Fruit fly (Drosophila melanogaster) whole organism, wandering third instar larva: ENCODE results near the gene CG18480.

Experiments
- CG9705 ChIP-seq: fragments of 200-800 bp; sonication (Bioruptor generic); optimal IDR thresholded peaks from 2 replicates; lab custom pipeline; 2018; ENCODE audit warnings: missing biosample characterization, mild to moderate bottlenecking, missing genetic modification characterization
- Dfd ChIP-seq: fragments of >200 bp; optimal IDR thresholded peaks from 2 replicates; lab custom pipeline; 2017; ENCODE audit warnings: missing biosample characterization, missing genetic modification characterization
- Dif ChIP-seq: fragments of 200-275, 200-300 bp; sonication (Bioruptor generic); optimal IDR thresholded peaks from 2 replicates; lab custom pipeline; 2018; ENCODE audit warnings: missing biosample characterization, missing genetic modification characterization; ENCODE audit not compliant: partially characterized antibody
- Hr78 ChIP-seq: fragments of >200 bp; optimal IDR thresholded peaks from 2 replicates; lab custom pipeline; 2017; ENCODE audit warnings: missing biosample characterization, missing genetic modification characterization
- Myc ChIP-seq: fragments of >200 bp; optimal IDR thresholded peaks from 2 replicates; lab custom pipeline; 2017
- OdsH ChIP-seq: fragments of 200-800 bp; sonication (Bioruptor generic); optimal IDR thresholded peaks from 2 replicates; lab custom pipeline; 2016; ENCODE audit warnings: missing biosample characterization, mild to moderate bottlenecking, missing genetic modification characterization
- Rel ChIP-seq, 2 experiments: fragments of 200-800 bp; sonication (Bioruptor generic) in 1 of 2; optimal IDR thresholded peaks; 2 replicates in 1 of 2; 3 replicates in 1 of 2; lab custom pipeline; 2016 to 2019; ENCODE audit warnings: mild to moderate bottlenecking in 2 of 2, missing biosample characterization in 2 of 2, missing genetic modification characterization in 2 of 2, moderate library complexity in 1 of 2
- Sp1 ChIP-seq: fragments of 200-800 bp; sonication (Bioruptor generic); optimal IDR thresholded peaks from 3 replicates; lab custom pipeline; 2019; ENCODE audit warnings: missing biosample characterization, mild to moderate bottlenecking, missing genetic modification characterization, moderate library complexity
- dmrt93B ChIP-seq: fragments of 200-800 bp; sonication (Bioruptor generic); optimal IDR thresholded peaks from 2 replicates; lab custom pipeline; 2018; ENCODE audit warnings: missing biosample characterization, mild to moderate bottlenecking, missing genetic modification characterization
- h ChIP-seq: fragments of 200-800 bp; sonication (Bioruptor generic); optimal IDR thresholded peaks from 3 replicates; lab custom pipeline; 2016; ENCODE audit warnings: missing biosample characterization, mild to moderate bottlenecking, missing genetic modification characterization
- pan ChIP-seq: fragments of >200 bp; optimal IDR thresholded peaks from 2 replicates; lab custom pipeline; 2017
- psq ChIP-seq: fragments of 200-800 bp; sonication (Bioruptor generic); optimal IDR thresholded peaks from 3 replicates; lab custom pipeline; 2017; ENCODE audit warnings: missing biosample characterization, mild to moderate bottlenecking, missing genetic modification characterization, moderate library complexity
- usp ChIP-seq: fragments of >200 bp; optimal IDR thresholded peaks from 2 replicates; lab custom pipeline; 2017; ENCODE audit warnings: missing biosample characterization, missing genetic modification characterization
- woc ChIP-seq: sonication (Bioruptor generic); optimal IDR thresholded peaks from 2 replicates; lab custom pipeline; 2016; ENCODE audit warnings: missing biosample characterization, mild to moderate bottlenecking, missing genetic modification characterization

dm6 chr2L:15613285-15613912 is 16.4 kb upstream of the CG18480 start, which contains the start of gene Semp1:
- no peak for TF ChIP-seq Myc (lab: Kevin White, UChicago)
- no peak for TF ChIP-seq CG9705
- no peak for TF ChIP-seq Dif (GFP tag; lab: Kevin White, UChicago)
- no peak for TF ChIP-seq h (GFP tag; lab: Kevin White, UChicago)
- no peak for TF ChIP-seq OdsH (GFP tag; lab: Kevin White, UChicago)
- TF ChIP-seq Dfd = no peak
- TF ChIP-seq usp (GFP tag; lab: Kevin White, UChicago) = no peak
- TF ChIP-seq pan (lab: Kevin White, UChicago) = no peak
- TF ChIP-seq dmrt93B (GFP tag; lab: Kevin White, UChicago) = no peak
- no peak for TF ChIP-seq psq (GFP tag; lab: Kevin White, UChicago)
- TF ChIP-seq Hr78 (GFP tag; lab: Kevin White, UChicago) = no peak
- no peak for TF ChIP-seq Rel (GFP tag; optimal IDR thresholded peaks at IDR 0.05; lab: Kevin White, UChicago)
- TF ChIP-seq Rel (tag; optimal IDR thresholded peaks at IDR 0.05; lab: Kevin White, UChicago) = no peak
- TF ChIP-seq Sp1 (GFP tag; lab: Kevin White, UChicago) = no peak
- no peak for TF ChIP-seq woc (GFP tag; lab: Kevin White, UChicago)
